ENCODE assay signal across 5 fruit fly cellular contexts in the genomic region with DNA sequence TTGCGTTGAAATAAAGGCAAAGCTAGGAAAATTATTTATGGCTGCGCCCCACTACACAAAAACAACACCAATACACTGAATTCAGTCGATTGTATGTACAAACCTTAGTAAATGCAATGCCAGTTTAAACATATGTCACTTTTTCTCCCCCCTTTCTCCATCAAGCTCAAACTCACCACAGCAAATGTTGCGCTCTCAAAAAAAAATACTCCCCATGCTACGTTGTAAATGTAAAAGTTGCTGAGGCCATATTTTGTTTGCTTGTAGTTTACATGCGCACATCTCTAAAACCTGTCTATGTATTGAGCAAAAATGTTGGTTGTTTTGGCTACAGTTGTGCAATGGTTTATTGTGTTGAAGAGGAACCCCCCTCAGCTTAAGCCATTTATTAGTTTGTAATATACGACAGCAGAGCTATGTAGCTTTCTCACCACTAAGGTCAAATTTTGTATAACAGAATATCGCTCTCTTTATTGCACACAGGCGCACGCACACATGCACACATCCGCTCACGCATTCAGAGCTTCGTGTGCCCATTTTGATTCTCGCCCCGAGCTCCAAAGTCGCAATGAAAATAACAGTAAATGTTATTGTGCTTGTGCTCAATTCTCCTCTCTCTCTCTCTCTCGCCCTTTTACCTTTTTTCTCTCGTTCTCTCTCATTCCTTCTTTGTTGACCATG.
TF ChIP-seq lines count a peak whose summit lies in the region.

No protein-coding gene starts in this region.

- TF ChIP-seq CTCF in whole organism, embryonic (GFP tag; optimal IDR thresholded peaks at IDR 0.05; lab: Kevin White, UChicago) = no peak

TF ChIP-seq in whole organism, adult, 20 proteins besides CTCF, POLR2A, EP300 and RAD21 (continues in another document):
- TF ChIP-seq CG5204 (GFP tag; optimal IDR thresholded peaks at IDR 0.05; lab: Kevin White, UChicago) = no peak
- peak; percentile 77 for TF ChIP-seq pad (GFP tag; optimal IDR thresholded peaks at IDR 0.05; lab: Kevin White, UChicago)
- no peak for TF ChIP-seq CG14711 (tag; optimal IDR thresholded peaks at IDR 0.05; lab: Kevin White, UChicago)
- TF ChIP-seq toe (GFP tag; optimal IDR thresholded peaks at IDR 0.05; lab: Kevin White, UChicago) = no peak
- TF ChIP-seq CG7045 (GFP tag; optimal IDR thresholded peaks at IDR 0.05; lab: Kevin White, UChicago) = no peak
- TF ChIP-seq CG12768 (GFP tag; optimal IDR thresholded peaks at IDR 0.05; lab: Kevin White, UChicago) = peak; percentile 82
- peak; percentile 60 for TF ChIP-seq cic (GFP tag; optimal IDR thresholded peaks at IDR 0.05; lab: Kevin White, UChicago)
- no peak for TF ChIP-seq CG33017 (tag; optimal IDR thresholded peaks at IDR 0.05; lab: Kevin White, UChicago)
- no peak for TF ChIP-seq Mnt (GFP tag; optimal IDR thresholded peaks at IDR 0.05; lab: Kevin White, UChicago)
- peak; percentile 84 for TF ChIP-seq ovo (GFP tag; optimal IDR thresholded peaks at IDR 0.05; lab: Kevin White, UChicago)
- no peak for TF ChIP-seq CG7101 (tag; optimal IDR thresholded peaks at IDR 0.05; lab: Kevin White, UChicago)
- no peak for TF ChIP-seq Clk (GFP tag; optimal IDR thresholded peaks at IDR 0.05; lab: Kevin White, UChicago)
- TF ChIP-seq CG11617 (GFP tag; optimal IDR thresholded peaks at IDR 0.05; lab: Kevin White, UChicago) = no peak
- TF ChIP-seq CG1620 (GFP tag; optimal IDR thresholded peaks at IDR 0.05; lab: Kevin White, UChicago) = no peak
- no peak for TF ChIP-seq cnc (optimal IDR thresholded peaks at IDR 0.05; lab: Kevin White, UChicago)
- peak; percentile 86 for TF ChIP-seq tj (GFP tag; optimal IDR thresholded peaks at IDR 0.05; lab: Kevin White, UChicago)
- TF ChIP-seq Crg-1 (GFP tag; optimal IDR thresholded peaks at IDR 0.05; lab: Kevin White, UChicago) = no peak

TF ChIP-seq in whole organism, embryonic, 481 proteins besides CTCF, POLR2A, EP300 and RAD21 (continues in another document):
- TF ChIP-seq unpg (GFP tag; optimal IDR thresholded peaks at IDR 0.05; lab: Kevin White, UChicago) (peak; percentile 8), Dip3 (GFP tag; optimal IDR thresholded peaks at IDR 0.05; lab: Kevin White, UChicago) (no peak), eyg (GFP tag; optimal IDR thresholded peaks at IDR 0.05; lab: Kevin White, UChicago) (no peak), Atf-2 (GFP tag; optimal IDR thresholded peaks at IDR 0.05; lab: Kevin White, UChicago) (no peak), dysf (GFP tag; IDR thresholded peaks at IDR 0.05; lab: Robert Waterston, UW) (no peak), sens (GFP tag; lab: Kevin White, UChicago) (peak; percentile 75), zen2 (GFP tag; IDR thresholded peaks at IDR 0.05; lab: Robert Waterston, UW; ENCODE audit: partially characterized antibody) (no peak), run (tag; optimal IDR thresholded peaks at IDR 0.05; lab: Kevin White, UChicago) (no peak), CG11456 (GFP tag; IDR thresholded peaks at IDR 0.05; lab: Robert Waterston, UW) (no peak), mirr (GFP tag; optimal IDR thresholded peaks at IDR 0.05; lab: Kevin White, UChicago) (peak; percentile 86), Tbp (GFP tag; optimal IDR thresholded peaks at IDR 0.05; lab: Kevin White, UChicago) (no peak), ftz-f1 (GFP tag; optimal IDR thresholded peaks at IDR 0.05; lab: Kevin White, UChicago) (peak; percentile 67), Scr (GFP tag; IDR thresholded peaks at IDR 0.05; lab: Robert Waterston, UW; ENCODE audit: partially characterized antibody) (no peak), fru (optimal IDR thresholded peaks at IDR 0.05; lab: Kevin White, UChicago) (no peak), Nf-YC (tag; optimal IDR thresholded peaks at IDR 0.05; lab: Kevin White, UChicago) (no peak), Sry-δ (GFP tag; optimal IDR thresholded peaks at IDR 0.05; lab: Kevin White, UChicago) (no peak), abd-A (tag; optimal IDR thresholded peaks at IDR 0.05; lab: Kevin White, UChicago) (peak; percentile 99), sqz (GFP tag; optimal IDR thresholded peaks at IDR 0.05; lab: Kevin White, UChicago) (peak; percentile 85)

TF ChIP-seq in whole organism, prepupa, 60 proteins besides CTCF, POLR2A, EP300 and RAD21:
- no peak for TF ChIP-seq CG11902 (GFP tag; optimal IDR thresholded peaks at IDR 0.05; lab: Kevin White, UChicago)
- no peak for TF ChIP-seq CG8119 (GFP tag; IDR thresholded peaks at IDR 0.05; lab: Robert Waterston, UW)
- no peak for TF ChIP-seq Eip78C (GFP tag; lab: Kevin White, UChicago)
- no peak for TF ChIP-seq svp (GFP tag; lab: Kevin White, UChicago)
- no peak for TF ChIP-seq acj6 (GFP tag; optimal IDR thresholded peaks at IDR 0.05; lab: Kevin White, UChicago)
- peak; percentile 14 for TF ChIP-seq dsx (GFP tag; optimal IDR thresholded peaks at IDR 0.05; lab: Kevin White, UChicago; ENCODE audit: poor library complexity, severe bottlenecking)

TF ChIP-seq in whole organism, pupa, 21 proteins besides CTCF, POLR2A, EP300 and RAD21:
- TF ChIP-seq Snoo (tag; optimal IDR thresholded peaks at IDR 0.05; lab: Kevin White, UChicago) (no peak), CG15710 (tag; optimal IDR thresholded peaks at IDR 0.05; lab: Kevin White, UChicago) (no peak), fd96Ca (GFP tag; IDR thresholded peaks at IDR 0.05; lab: Robert Waterston, UW) (no peak), CG14655 (GFP tag; optimal IDR thresholded peaks at IDR 0.05; lab: Kevin White, UChicago) (no peak), CG8159 (tag; optimal IDR thresholded peaks at IDR 0.05; lab: Kevin White, UChicago) (no peak), EcR (GFP tag; optimal IDR thresholded peaks at IDR 0.05; lab: Kevin White, UChicago) (peak; percentile 58), CG9948 (tag; optimal IDR thresholded peaks at IDR 0.05; lab: Kevin White, UChicago) (no peak), CG32121 (GFP tag; IDR thresholded peaks at IDR 0.05; lab: Robert Waterston, UW) (no peak)

TF ChIP-seq in whole organism, wandering third instar larva, 38 proteins besides CTCF, POLR2A, EP300 and RAD21:
- TF ChIP-seq OdsH (GFP tag; optimal IDR thresholded peaks at IDR 0.05; lab: Kevin White, UChicago) = no peak
- no peak for TF ChIP-seq Rel (GFP tag; optimal IDR thresholded peaks at IDR 0.05; lab: Kevin White, UChicago)
- peak; percentile 10 for TF ChIP-seq Rel (tag; optimal IDR thresholded peaks at IDR 0.05; lab: Kevin White, UChicago)
- TF ChIP-seq pan (optimal IDR thresholded peaks at IDR 0.05; lab: Kevin White, UChicago) = no peak
- peak; percentile 33 to 61 for TF ChIP-seq dl (GFP tag; optimal IDR thresholded peaks at IDR 0.05; lab: Kevin White, UChicago; ENCODE audit: insufficient read depth in 1 of 2, partially characterized antibody in 2 of 2)
- peak; percentile 10 for TF ChIP-seq Hr83 (GFP tag; optimal IDR thresholded peaks at IDR 0.05; lab: Kevin White, UChicago; ENCODE audit: poor library complexity, severe bottlenecking)
- peak; percentile 65 for TF ChIP-seq Dif (GFP tag; optimal IDR thresholded peaks at IDR 0.05; lab: Kevin White, UChicago; ENCODE audit: partially characterized antibody)
